Worm (Caenorhabditis elegans): ENCODE measurements around the gene srw-86.

srw-86 gene

DNA sequence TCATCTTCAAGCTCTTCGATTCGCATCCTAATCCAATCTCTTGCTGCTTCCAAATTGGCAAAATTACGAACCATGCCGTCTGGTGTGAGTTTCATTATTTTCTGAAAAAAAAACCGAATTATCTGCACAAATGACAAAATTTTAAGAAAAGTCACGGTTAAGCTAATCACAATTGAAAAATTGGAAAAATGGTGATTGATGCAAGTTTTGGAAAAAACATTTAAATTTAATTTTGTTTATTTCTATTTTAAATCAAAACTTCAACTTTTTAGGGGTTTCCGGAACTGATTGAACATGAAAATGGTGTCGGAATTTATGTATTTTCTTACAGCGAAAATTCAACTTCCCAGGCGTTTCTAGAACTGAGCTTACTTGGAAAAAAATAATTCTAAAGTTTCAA lies 2.3 kb upstream of the srw-86 start, which contains the start of gene C25F9.12:
Gene C25F9.12, minus strand, starts transcription at position 101 of the 400 bp plus-strand sequence.
- TF ChIP-seq hpl-2 (GFP tag; optimal IDR thresholded peaks at IDR 0.05) (no peak), nhr-90 (tag; optimal IDR thresholded peaks at IDR 0.05; ENCODE audit: poor library complexity) (no peak), tbx-2 (tag; optimal IDR thresholded peaks at IDR 0.05) (no peak), sup-37 (GFP tag; optimal IDR thresholded peaks at IDR 0.05) (no peak), ceh-8 (GFP tag; optimal IDR thresholded peaks at IDR 0.05) (no peak), nhr-85 (tag) (no peak), hlh-17 (GFP tag; optimal IDR thresholded peaks at IDR 0.05; ENCODE audit: borderline replicate concordance) (no peak), lin-39 (tag; optimal IDR thresholded peaks at IDR 0.05) (no peak), zag-1 (tag; optimal IDR thresholded peaks at IDR 0.05) (no peak), ceh-90 (tag; optimal IDR thresholded peaks at IDR 0.05) (no peak), dpl-1 (GFP tag; optimal IDR thresholded peaks at IDR 0.05) (no peak)

DNA sequence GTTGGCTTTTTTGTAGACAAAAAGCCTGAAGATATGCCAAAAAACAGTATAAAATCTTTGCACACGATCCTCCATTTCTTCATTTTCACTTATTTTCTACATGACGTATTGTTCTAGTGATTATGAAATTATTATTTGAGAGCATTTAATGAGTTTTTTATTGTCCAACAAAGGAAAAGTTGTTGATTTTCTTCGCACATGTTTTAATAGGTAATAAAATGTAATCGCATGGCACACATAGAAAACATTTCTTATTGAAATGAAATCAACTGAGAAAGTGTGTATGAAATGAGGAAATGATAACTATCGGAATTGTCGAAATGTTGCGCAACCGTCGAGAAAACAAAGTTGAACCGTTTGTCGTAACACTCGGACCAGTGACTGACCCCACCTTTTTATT lies 910 bp upstream of the srw-86 start:
- TF ChIP-seq nhr-85 (tag) (no peak), mab-9 (GFP tag; IDR thresholded peaks at IDR 0.05) (no peak), efl-1 (optimal IDR thresholded peaks at IDR 0.05) (no peak), efl-1 (GFP tag; optimal IDR thresholded peaks at IDR 0.05 in 1 of 2) (peak in 1 of 2 experiments; percentile 9), aha-1 (tag; optimal IDR thresholded peaks at IDR 0.05) (no peak), tlp-1 (tag; optimal IDR thresholded peaks at IDR 0.05) (peak; percentile 62), elt-2 (tag; optimal IDR thresholded peaks at IDR 0.05) (peak; percentile 32), ceh-82 (tag; optimal IDR thresholded peaks at IDR 0.05) (no peak)

DNA sequence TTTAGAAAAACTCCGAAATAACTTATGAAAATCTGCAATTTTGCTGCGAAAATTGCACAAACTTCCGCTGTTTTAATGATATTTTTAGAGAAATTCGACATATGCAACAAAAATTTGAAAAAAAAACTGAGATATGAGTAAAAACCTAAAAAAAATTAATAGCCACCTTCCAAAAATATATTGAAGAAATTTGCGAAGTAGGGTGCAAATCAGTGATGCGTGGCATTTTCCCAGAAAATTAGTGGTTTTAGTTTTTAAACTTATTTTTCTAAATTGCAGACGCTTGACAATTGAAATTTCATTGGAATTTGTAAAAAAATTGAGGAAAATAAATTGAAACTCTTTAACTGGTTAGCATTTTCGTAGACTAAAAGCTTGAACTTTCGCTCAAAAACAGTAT lies 1.6 kb downstream of the srw-86 start, which contains the start of gene C25F9.13:
Gene C25F9.13, minus strand, starts transcription at position 101 of the 400 bp plus-strand sequence.
- TF ChIP-seq tlp-1 (tag; optimal IDR thresholded peaks at IDR 0.05) (no peak), nhr-90 (tag; optimal IDR thresholded peaks at IDR 0.05; ENCODE audit: poor library complexity) (no peak), mab-9 (GFP tag; IDR thresholded peaks at IDR 0.05) (no peak), Y116A8C.19 (tag; optimal IDR thresholded peaks at IDR 0.05; ENCODE audit: borderline replicate concordance) (no peak), dpl-1 (GFP tag; optimal IDR thresholded peaks at IDR 0.05) (no peak), blmp-1 (tag; optimal IDR thresholded peaks at IDR 0.05) (no peak)

DNA sequence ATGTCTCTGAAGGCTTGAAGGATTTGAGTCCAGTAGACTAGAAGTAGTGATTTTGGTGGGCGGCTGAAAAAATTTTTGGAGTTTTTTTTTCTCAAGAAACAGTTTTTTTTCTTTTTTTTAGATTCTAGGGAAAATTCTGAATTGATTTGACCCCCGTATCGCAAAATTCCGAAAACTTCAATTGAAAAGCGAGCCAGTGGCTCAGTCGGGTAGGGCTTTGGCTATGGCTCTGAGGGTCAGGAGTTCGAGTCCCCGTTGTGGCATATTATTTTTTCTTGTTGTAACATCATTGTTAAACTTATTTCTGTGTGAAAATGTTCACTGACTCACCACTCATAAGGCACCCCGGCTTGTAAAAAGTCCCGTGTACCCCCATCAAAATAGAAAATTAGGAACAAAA lies 2.1 kb downstream of the srw-86 start:
- no peak for TF ChIP-seq blmp-1 (tag; optimal IDR thresholded peaks at IDR 0.05)
- TF ChIP-seq ztf-11 (tag; optimal IDR thresholded peaks at IDR 0.05) = no peak
- TF ChIP-seq fkh-10 (GFP tag; optimal IDR thresholded peaks at IDR 0.05) = no peak
- no peak for TF ChIP-seq Y116A8C.19 (tag; optimal IDR thresholded peaks at IDR 0.05; ENCODE audit: borderline replicate concordance)
- no peak for TF ChIP-seq ztf-4 (tag; optimal IDR thresholded peaks at IDR 0.05)
- TF ChIP-seq mep-1 (tag; optimal IDR thresholded peaks at IDR 0.05) = no peak
- no peak for TF ChIP-seq sptf-1 (tag; optimal IDR thresholded peaks at IDR 0.05)
- TF ChIP-seq nhr-19 (GFP tag; conservative IDR thresholded peaks at IDR 0.05) = no peak
- no peak for TF ChIP-seq C04F5.9 (tag; optimal IDR thresholded peaks at IDR 0.05)
- TF ChIP-seq dsc-1 (tag; optimal IDR thresholded peaks at IDR 0.05) = no peak

DNA sequence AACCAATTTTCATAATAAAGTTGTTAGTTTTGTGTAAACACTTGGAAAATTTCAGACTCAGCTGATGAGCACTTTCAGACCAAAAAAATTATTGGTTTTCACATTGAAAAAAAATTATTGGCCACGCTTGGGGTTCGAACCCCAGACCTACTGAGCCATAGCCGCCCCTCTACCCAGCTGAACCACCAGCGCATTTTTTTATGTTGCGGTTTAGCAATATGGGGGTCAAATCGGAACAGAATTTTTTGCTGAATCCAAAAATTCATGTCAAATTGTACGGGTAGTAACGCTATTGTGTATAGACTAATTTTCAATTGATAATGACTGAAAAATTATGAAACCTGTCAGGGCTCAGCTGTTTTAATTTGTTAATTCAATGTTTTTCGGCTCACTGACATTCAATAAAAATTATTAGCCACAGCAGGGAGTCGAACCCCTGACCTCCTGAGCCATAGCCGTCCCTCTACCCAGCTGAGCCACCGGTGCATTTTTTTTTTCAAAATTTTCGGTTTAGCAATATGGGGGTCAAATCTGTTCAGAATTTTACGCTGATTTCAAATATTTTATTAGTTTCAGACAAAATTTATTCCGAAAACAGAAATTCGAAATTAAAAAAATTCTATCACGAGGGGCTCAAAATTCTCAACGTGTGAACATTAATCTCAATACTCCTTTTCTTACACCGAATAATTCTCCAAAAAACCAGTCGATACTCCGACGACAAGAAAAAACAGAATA lies 3.8 kb downstream of the srw-86 start:
- TF ChIP-seq aly-2 (tag; optimal IDR thresholded peaks at IDR 0.05) = no peak
- TF ChIP-seq efl-1 (optimal IDR thresholded peaks at IDR 0.05) = no peak
- TF ChIP-seq efl-1 (GFP tag; optimal IDR thresholded peaks at IDR 0.05 in 1 of 2) = peak in 1 of 2 experiments; percentile 52
- TF ChIP-seq nhr-85 (tag) = peak; percentile 42
- no peak for TF ChIP-seq lin-13 (GFP tag; optimal IDR thresholded peaks at IDR 0.05)
- no peak for TF ChIP-seq nhr-19 (GFP tag; conservative IDR thresholded peaks at IDR 0.05)
- TF ChIP-seq mab-9 (GFP tag; IDR thresholded peaks at IDR 0.05) = no peak

DNA sequence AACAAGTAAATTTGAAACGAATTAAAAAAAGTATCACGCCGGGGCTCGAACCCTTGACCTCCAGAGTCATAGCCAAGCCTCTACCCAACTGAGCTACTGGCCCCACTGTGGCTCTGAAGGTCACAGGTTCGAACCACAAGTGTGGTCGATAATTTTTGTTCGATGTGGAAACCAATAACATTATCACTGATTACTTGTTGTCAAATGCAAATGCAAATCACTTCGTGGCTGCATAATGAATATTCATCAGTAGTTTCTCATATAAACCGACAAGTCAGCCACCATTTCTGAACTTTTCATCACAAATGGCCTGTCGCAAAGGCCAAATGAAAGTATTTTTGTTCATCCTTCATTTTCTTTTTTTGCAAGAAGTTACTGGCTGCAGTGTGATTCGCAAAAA lies 5.8 kb downstream of the srw-86 start, which contains the start of gene C25F9.8:
Gene C25F9.8, plus strand, starts transcription at position 301 of the 400 bp plus-strand sequence.
- TF ChIP-seq unc-62 (GFP tag; optimal IDR thresholded peaks at IDR 0.05) (no peak), efl-1 (optimal IDR thresholded peaks at IDR 0.05) (no peak), efl-1 (GFP tag; optimal IDR thresholded peaks at IDR 0.05 in 1 of 2) (peak in 1 of 2 experiments; percentile 62)
